Worm (Caenorhabditis elegans) whole organism, mixed stage, embryonic: ENCODE results near the gene vha-14.
A peak's percentile ranks its signal among the peaks of the same experiment; 100 is the strongest.

Experiments used
- M03D4.4 ChIP-seq: sonication (generic microtip); optimal IDR thresholded peaks from 2 replicates; lab custom pipeline; 2017; ENCODE audit warnings: mild to moderate bottlenecking, missing genetic modification characterization, missing compliant biosample characterization
- bed-3 ChIP-seq: fragments of 200-800 bp; sonication (Bioruptor generic); optimal IDR thresholded peaks from 3 replicates; lab custom pipeline; 2018; ENCODE audit warnings: mild to moderate bottlenecking, missing genetic modification characterization, moderate library complexity, missing compliant biosample characterization
- blmp-1 ChIP-seq: fragments of 150-350 bp; optimal IDR thresholded peaks from 2 replicates; lab custom pipeline; 2014; ENCODE audit warnings: missing biosample characterization, missing genetic modification characterization
- ceh-39 ChIP-seq: fragments of 150-350 bp; optimal IDR thresholded peaks from 2 replicates; lab custom pipeline; 2014; ENCODE audit warnings: missing biosample characterization, missing genetic modification characterization
- ceh-43 ChIP-seq: fragments of 200-800 bp; sonication (Bioruptor generic); optimal IDR thresholded peaks from 2 replicates; lab custom pipeline; 2018; ENCODE audit warnings: mild to moderate bottlenecking, missing genetic modification characterization, moderate library complexity, missing compliant biosample characterization
- ceh-83 ChIP-seq: fragments of 200-800 bp; sonication (Bioruptor generic); optimal IDR thresholded peaks from 2 replicates; lab custom pipeline; 2018; ENCODE audit warnings: mild to moderate bottlenecking, missing genetic modification characterization, missing compliant biosample characterization
- ces-1 ChIP-seq: fragments of 150-350 bp; optimal IDR thresholded peaks from 2 replicates; lab custom pipeline; 2014; ENCODE audit warnings: missing biosample characterization, missing genetic modification reagents, missing genetic modification characterization
- cnd-1 ChIP-seq: fragments of 200-800 bp; sonication (Bioruptor generic); optimal IDR thresholded peaks from 2 replicates; lab custom pipeline; 2018; ENCODE audit warnings: mild to moderate bottlenecking, missing genetic modification characterization, missing compliant biosample characterization
- drap-1 ChIP-seq: fragments of 200-800 bp; sonication (Bioruptor generic); optimal IDR thresholded peaks from 3 replicates; lab custom pipeline; 2018; ENCODE audit warnings: mild to moderate bottlenecking, missing genetic modification characterization, missing compliant biosample characterization
- elt-1 ChIP-seq: sonication (generic microtip); optimal IDR thresholded peaks from 2 replicates; lab custom pipeline; 2017; ENCODE audit warnings: missing genetic modification characterization, mild to moderate bottlenecking, missing compliant biosample characterization, antibody characterized with exemption, moderate library complexity, borderline replicate concordance; ENCODE audit not compliant: insufficient read depth
- elt-3 ChIP-seq: fragments of 150-350 bp; optimal IDR thresholded peaks from 2 replicates; lab custom pipeline; 2014; ENCODE audit warnings: missing biosample characterization, missing genetic modification characterization
- flh-1 ChIP-seq: fragments of 200-800 bp; sonication (Bioruptor generic); optimal IDR thresholded peaks from 2 replicates; lab custom pipeline; 2018; ENCODE audit warnings: mild to moderate bottlenecking, missing genetic modification characterization, moderate library complexity, missing compliant biosample characterization
- ham-2 ChIP-seq: fragments of 200-800 bp; sonication (Bioruptor generic); optimal IDR thresholded peaks from 2 replicates; lab custom pipeline; 2018; ENCODE audit warnings: mild to moderate bottlenecking, missing genetic modification characterization, missing compliant biosample characterization
- hlh-1 ChIP-seq: fragments of 150-350 bp; optimal IDR thresholded peaks from 2 replicates; lab custom pipeline; 2014; ENCODE audit warnings: missing biosample characterization, missing genetic modification reagents, missing genetic modification characterization
- lin-13 ChIP-seq: fragments of 150-350 bp; optimal IDR thresholded peaks from 2 replicates; lab custom pipeline; 2014; ENCODE audit warnings: missing biosample characterization, missing genetic modification characterization
- lin-32 ChIP-seq: fragments of 200-800 bp; sonication (Bioruptor generic); optimal IDR thresholded peaks from 2 replicates; lab custom pipeline; 2018; ENCODE audit warnings: mild to moderate bottlenecking, missing genetic modification characterization, missing compliant biosample characterization
- lsy-2 ChIP-seq: fragments of 150-350 bp; optimal IDR thresholded peaks from 2 replicates; lab custom pipeline; 2014; ENCODE audit warnings: missing biosample characterization, missing genetic modification characterization
- mab-5 ChIP-seq: fragments of 150-350 bp; optimal IDR thresholded peaks from 2 replicates; lab custom pipeline; 2014; ENCODE audit warnings: missing biosample characterization, missing genetic modification characterization
- mep-1 ChIP-seq: fragments of 150-350 bp; optimal IDR thresholded peaks from 2 replicates; lab custom pipeline; 2017; ENCODE audit warnings: missing biosample characterization, missing genetic modification reagents, missing genetic modification characterization, inconsistent platforms
- mls-2 ChIP-seq: sonication (generic microtip); optimal IDR thresholded peaks from 2 replicates; lab custom pipeline; 2016; ENCODE audit warnings: mild to moderate bottlenecking, missing genetic modification characterization, moderate library complexity, missing compliant biosample characterization
- nhr-12 ChIP-seq: fragments of 150-350 bp; optimal IDR thresholded peaks from 2 replicates; lab custom pipeline; 2014; ENCODE audit warnings: missing biosample characterization, missing genetic modification characterization
- nhr-2 ChIP-seq: fragments of 150-350 bp; optimal IDR thresholded peaks from 2 replicates; lab custom pipeline; 2014; ENCODE audit warnings: missing biosample characterization, missing genetic modification characterization
- nhr-237 ChIP-seq: fragments of 150-350 bp; optimal IDR thresholded peaks from 2 replicates; lab custom pipeline; 2014; ENCODE audit warnings: missing biosample characterization, missing genetic modification characterization
- nhr-28 ChIP-seq: fragments of 150-350 bp; optimal IDR thresholded peaks from 2 replicates; lab custom pipeline; 2014; ENCODE audit warnings: missing biosample characterization, missing genetic modification characterization
- nhr-76 ChIP-seq: sonication (generic microtip); optimal IDR thresholded peaks from 2 replicates; lab custom pipeline; 2017; ENCODE audit warnings: missing biosample characterization, missing genetic modification characterization
- pha-4 ChIP-seq: fragments of 150-350 bp; optimal IDR thresholded peaks from 2 replicates; lab custom pipeline; 2018; ENCODE audit warnings: missing biosample characterization, missing genetic modification reagents, missing genetic modification characterization
- sem-2 ChIP-seq: fragments of 200-800 bp; sonication (Bioruptor generic); optimal IDR thresholded peaks from 2 replicates; lab custom pipeline; 2018; ENCODE audit warnings: mild to moderate bottlenecking, missing genetic modification characterization, missing compliant biosample characterization
- snpc-4 ChIP-seq: fragments of 150-350 bp; optimal IDR thresholded peaks from 2 replicates; lab custom pipeline; 2014; ENCODE audit warnings: missing biosample characterization, missing genetic modification characterization
- sptf-1 ChIP-seq: sonication (generic microtip); optimal IDR thresholded peaks from 2 replicates; lab custom pipeline; 2017; ENCODE audit warnings: mild to moderate bottlenecking, missing genetic modification characterization, moderate library complexity, missing compliant biosample characterization
- tbx-8 ChIP-seq: fragments of 200-800 bp; sonication (Bioruptor generic); optimal IDR thresholded peaks from 2 replicates; lab custom pipeline; 2018; ENCODE audit warnings: mild to moderate bottlenecking, missing genetic modification characterization, moderate library complexity, missing compliant biosample characterization
- unc-120 ChIP-seq: sonication (generic microtip); optimal IDR thresholded peaks from 2 replicates; lab custom pipeline; 2017; ENCODE audit warnings: missing genetic modification characterization, missing compliant biosample characterization; ENCODE audit not compliant: poor library complexity, severe bottlenecking
- unc-39 ChIP-seq: fragments of 150-350 bp; optimal IDR thresholded peaks from 2 replicates; lab custom pipeline; 2014; ENCODE audit warnings: missing biosample characterization, missing genetic modification characterization
- unc-62 ChIP-seq: fragments of 150-350 bp; optimal IDR thresholded peaks from 2 replicates; lab custom pipeline; 2014; ENCODE audit warnings: missing biosample characterization, missing genetic modification reagents, missing genetic modification characterization
- zip-8 ChIP-seq: fragments of 150-350 bp; optimal IDR thresholded peaks from 2 replicates; lab custom pipeline; 2014; ENCODE audit warnings: missing biosample characterization, missing genetic modification characterization
- ztf-11 ChIP-seq: fragments of 150-350 bp; optimal IDR thresholded peaks from 2 replicates; lab custom pipeline; 2014; ENCODE audit warnings: missing biosample characterization, missing genetic modification characterization

Gene vha-14

DNA sequence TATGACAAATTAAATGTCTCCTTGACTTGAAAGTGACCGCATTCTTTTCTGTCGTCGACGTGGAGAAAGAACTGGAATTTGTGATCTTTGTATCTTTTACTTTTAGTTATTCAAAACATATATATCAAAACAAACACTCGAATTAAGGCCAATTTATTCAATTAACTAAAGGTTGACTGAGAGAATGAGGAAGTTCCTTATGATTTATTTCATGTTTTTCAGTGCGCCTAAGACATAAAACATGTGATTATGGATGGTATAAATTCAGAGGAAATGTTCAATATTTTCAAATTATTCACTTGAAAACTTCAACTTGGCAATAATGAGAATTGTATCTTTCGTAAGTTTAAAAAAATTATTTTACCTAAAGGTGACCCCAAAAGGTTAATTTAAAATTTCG lies 5.7 kb downstream of the vha-14 start, which contains the start of gene F55H2.8:
F55H2.8 (plus strand) TSS at position 301 of the 400 bp plus-strand sequence.
- no peak for TF ChIP-seq ceh-43 (GFP tag; lab: Kevin White, UChicago)
- TF ChIP-seq nhr-76 (tag; lab: Kevin White, UChicago) = no peak
- TF ChIP-seq zip-8 (tag; lab: Kevin White, UChicago) = no peak
- TF ChIP-seq unc-62 = no peak
- no peak for TF ChIP-seq snpc-4 (tag; lab: Kevin White, UChicago)

DNA sequence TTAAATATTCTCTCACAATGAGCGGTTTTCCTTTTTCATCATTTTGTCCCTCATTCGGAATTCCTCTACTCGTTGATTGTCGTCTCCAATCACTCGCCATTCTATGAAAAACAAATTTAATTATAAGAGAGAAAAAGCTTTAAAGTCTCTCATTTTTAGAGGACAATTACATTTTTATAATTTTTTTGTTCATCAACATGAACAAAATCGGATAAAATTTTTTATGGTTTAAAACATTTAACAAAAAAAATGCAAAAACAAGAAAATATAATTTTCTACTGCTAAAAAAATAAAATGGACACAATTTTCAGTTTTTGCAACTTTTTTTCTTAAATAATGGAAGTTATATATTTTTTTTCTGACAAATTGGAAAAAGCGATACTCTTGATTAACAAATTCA lies 8.2 kb downstream of the vha-14 start, which contains the start of gene F55H2.7:
F55H2.7 (minus strand) TSS at position 101 of the 400 bp plus-strand sequence.
- no peak for TF ChIP-seq unc-120 (tag; lab: Kevin White, UChicago)
- no peak for TF ChIP-seq sem-2 (GFP tag; lab: Kevin White, UChicago)
- TF ChIP-seq hlh-1 (tag; lab: Kevin White, UChicago) = no peak
- no peak for TF ChIP-seq lin-13 (tag; lab: Kevin White, UChicago)
- no peak for TF ChIP-seq ceh-83 (GFP tag; lab: Kevin White, UChicago)
- TF ChIP-seq nhr-12 (tag; lab: Kevin White, UChicago) = no peak
- no peak for TF ChIP-seq pha-4 (tag; lab: Kevin White, UChicago)
- TF ChIP-seq, all 35 proteins: peak for 0

DNA sequence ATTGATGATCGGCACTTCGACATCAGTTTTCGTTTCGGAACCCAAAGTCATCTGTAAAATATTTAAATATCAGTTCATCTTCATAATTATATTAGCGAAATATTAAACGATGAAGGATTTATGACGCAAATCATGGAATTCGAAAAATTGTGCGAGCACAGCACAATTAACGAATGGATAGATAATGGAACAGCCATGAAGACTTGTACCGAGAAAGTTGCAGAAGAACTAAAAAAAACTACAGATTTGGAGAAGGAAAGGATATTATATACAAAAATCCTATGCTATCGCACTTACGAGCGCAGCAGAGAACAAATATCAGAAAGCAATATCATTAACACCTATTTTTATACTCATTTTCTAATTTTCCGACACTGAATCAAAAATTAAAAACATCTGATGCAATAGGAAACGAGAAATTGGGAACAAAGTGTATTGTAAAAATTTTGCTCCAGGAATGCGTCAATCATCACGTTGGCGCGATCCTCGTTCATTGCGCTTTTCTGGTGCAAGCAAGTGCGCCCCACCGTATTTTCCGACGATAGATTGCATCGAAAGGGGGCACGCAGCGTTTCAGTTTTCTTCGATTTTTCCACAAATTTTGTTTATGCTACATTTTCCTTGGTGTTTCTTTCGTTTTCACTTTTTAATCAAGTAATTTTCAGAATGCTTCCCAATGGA lies 13.7 kb downstream of the vha-14 start, which contains the start of the genes clu-1 and prp-40:
clu-1 (minus strand) TSS at position 51 of the 681 bp plus-strand sequence.
prp-40 (plus strand) TSS at position 666 of the 681 bp plus-strand sequence.
- TF ChIP-seq ztf-11 (tag; lab: Kevin White, UChicago) = no peak
- no peak for TF ChIP-seq mls-2 (tag; lab: Kevin White, UChicago)
- TF ChIP-seq lsy-2 (tag; lab: Kevin White, UChicago) = peak; percentile 82
- TF ChIP-seq bed-3 (GFP tag; lab: Kevin White, UChicago) = no peak
- TF ChIP-seq cnd-1 (tag; lab: Kevin White, UChicago) = no peak
- TF ChIP-seq hlh-1 (tag; lab: Kevin White, UChicago) = peak; percentile 36
- no peak for TF ChIP-seq flh-1 (GFP tag; lab: Kevin White, UChicago)
- no peak for TF ChIP-seq unc-39
- no peak for TF ChIP-seq ham-2 (GFP tag; lab: Kevin White, UChicago)
- TF ChIP-seq drap-1 (GFP tag; lab: Kevin White, UChicago) = peak; percentile 15
- TF ChIP-seq nhr-76 (tag; lab: Kevin White, UChicago) = no peak
- TF ChIP-seq blmp-1 (tag; lab: Kevin White, UChicago) = no peak
- peak; percentile 58 for TF ChIP-seq ceh-39
- TF ChIP-seq mep-1 (tag; lab: Kevin White, UChicago) = peak; percentile 63
- no peak for TF ChIP-seq ceh-83 (GFP tag; lab: Kevin White, UChicago)
- TF ChIP-seq elt-3 (tag; lab: Kevin White, UChicago) = no peak
- no peak for TF ChIP-seq nhr-2 (tag; lab: Kevin White, UChicago)
- peak; percentile 81 for TF ChIP-seq lin-13 (tag; lab: Kevin White, UChicago)
- no peak for TF ChIP-seq lin-32
- TF ChIP-seq tbx-8 = no peak
- TF ChIP-seq nhr-12 (tag; lab: Kevin White, UChicago) = no peak
- TF ChIP-seq nhr-28 (tag; lab: Kevin White, UChicago) = no peak
- no peak for TF ChIP-seq zip-8 (tag; lab: Kevin White, UChicago)
- no peak for TF ChIP-seq sptf-1 (tag; lab: Kevin White, UChicago)
- peak; percentile 75 for TF ChIP-seq nhr-237
- TF ChIP-seq unc-120 (tag; lab: Kevin White, UChicago) = peak; percentile 30
- peak; percentile 72 for TF ChIP-seq ces-1
- TF ChIP-seq unc-62 = peak; percentile 24
- TF ChIP-seq sem-2 (GFP tag; lab: Kevin White, UChicago) = no peak
- TF ChIP-seq M03D4.4 = no peak
- TF ChIP-seq elt-1 = peak; percentile 13
- TF ChIP-seq ceh-43 (GFP tag; lab: Kevin White, UChicago) = no peak
- no peak for TF ChIP-seq mab-5 (tag; lab: Kevin White, UChicago)
- TF ChIP-seq pha-4 (tag; lab: Kevin White, UChicago) = peak; percentile 88
- no peak for TF ChIP-seq snpc-4 (tag; lab: Kevin White, UChicago)
